Fruit fly (Drosophila melanogaster): ENCODE data around the gene CG9967.

The CG9967 gene

dm6 chr2L:2382971-2383370 is 25.8 kb upstream of the CG9967 start, which contains the start of gene PIG-Wa (continued):
- TF ChIP-seq slou (GFP tag; optimal IDR thresholded peaks at IDR 0.05) (no peak), shn (GFP tag; optimal IDR thresholded peaks at IDR 0.05) (no peak), ATbp (GFP tag; optimal IDR thresholded peaks at IDR 0.05) (no peak), CG8388 (GFP tag; optimal IDR thresholded peaks at IDR 0.05) (no peak), caup (GFP tag; optimal IDR thresholded peaks at IDR 0.05; ENCODE audit: severe bottlenecking) (no peak), CG14014 (GFP tag; IDR thresholded peaks at IDR 0.05) (no peak), CG6689 (GFP tag; IDR thresholded peaks at IDR 0.05) (no peak), dmrt11E (tag; optimal IDR thresholded peaks at IDR 0.05) (no peak), CG11560 (tag; IDR thresholded peaks at IDR 0.05) (no peak), pros (GFP tag; optimal IDR thresholded peaks at IDR 0.05) (no peak), CG4360 (GFP tag; IDR thresholded peaks at IDR 0.05) (no peak), CG31388 (GFP tag; optimal IDR thresholded peaks at IDR 0.05) (no peak), CG14710 (tag; optimal IDR thresholded peaks at IDR 0.05) (no peak), pzg (GFP tag; optimal IDR thresholded peaks at IDR 0.05) (peak; percentile 60), CG3407 (GFP tag; optimal IDR thresholded peaks at IDR 0.05) (no peak), mirr (GFP tag; optimal IDR thresholded peaks at IDR 0.05) (no peak), CG3726 (GFP tag; IDR thresholded peaks at IDR 0.05) (no peak), CG32532 (GFP tag; IDR thresholded peaks at IDR 0.05) (no peak), Jarid2 (GFP tag; optimal IDR thresholded peaks at IDR 0.05) (no peak), Mrtf (GFP tag; IDR thresholded peaks at IDR 0.05) (no peak), sens-2 (GFP tag; IDR thresholded peaks at IDR 0.05) (no peak), h (optimal IDR thresholded peaks at IDR 0.05) (no peak), phol (tag; optimal IDR thresholded peaks at IDR 0.05) (no peak), CG15601 (tag; optimal IDR thresholded peaks at IDR 0.05) (peak; percentile 18), CG3847 (GFP tag; IDR thresholded peaks at IDR 0.05) (peak; percentile 54), ap (GFP tag; IDR thresholded peaks at IDR 0.05) (no peak), chinmo (GFP tag; IDR thresholded peaks at IDR 0.05; ENCODE audit: partially characterized antibody) (no peak), CG11456 (GFP tag; IDR thresholded peaks at IDR 0.05) (no peak), pita (GFP tag; optimal IDR thresholded peaks at IDR 0.05) (no peak), dysf (GFP tag; IDR thresholded peaks at IDR 0.05) (no peak), sug (tag; optimal IDR thresholded peaks at IDR 0.05) (no peak), klu (GFP tag; IDR thresholded peaks at IDR 0.05) (no peak), chm (GFP tag; IDR thresholded peaks at IDR 0.05) (no peak), bowl (GFP tag; IDR thresholded peaks at IDR 0.05) (no peak), sima (GFP tag; optimal IDR thresholded peaks at IDR 0.05) (no peak), Hmr (GFP tag; optimal IDR thresholded peaks at IDR 0.05) (no peak), NC2β (GFP tag; optimal IDR thresholded peaks at IDR 0.05) (peak; percentile 5), CG7745 (tag; optimal IDR thresholded peaks at IDR 0.05) (no peak), gem (tag; optimal IDR thresholded peaks at IDR 0.05) (no peak), tll (GFP tag; optimal IDR thresholded peaks at IDR 0.05) (no peak), Antp (GFP tag; optimal IDR thresholded peaks at IDR 0.05) (no peak), CG17328 (GFP tag; IDR thresholded peaks at IDR 0.05) (no peak), CG7357 (GFP tag; IDR thresholded peaks at IDR 0.05) (no peak), amos (GFP tag; IDR thresholded peaks at IDR 0.05; ENCODE audit: partially characterized antibody) (peak; percentile 64), CG10321 (GFP tag; IDR thresholded peaks at IDR 0.05) (no peak), C15 (GFP tag; IDR thresholded peaks at IDR 0.05) (no peak), p53 (GFP tag; optimal IDR thresholded peaks at IDR 0.05) (no peak), twi (tag; optimal IDR thresholded peaks at IDR 0.05) (no peak), CG34224 (GFP tag; IDR thresholded peaks at IDR 0.05; ENCODE audit: partially characterized antibody) (peak; percentile 59; the same call in 2 of the 3 replicates), schlank (tag; optimal IDR thresholded peaks at IDR 0.05) (no peak), CG18599 (GFP tag; optimal IDR thresholded peaks at IDR 0.05) (no peak), CG1024 (GFP tag; IDR thresholded peaks at IDR 0.05) (no peak)
